Fruit fly (Drosophila melanogaster): ENCODE measurements around the gene shi.

Gene shi

dm6 chrX:15874437-15874836, 17.5 kb upstream of the shi start:
- TF ChIP-seq Vsx2 (GFP tag; optimal IDR thresholded peaks at IDR 0.05; ENCODE audit: partially characterized antibody): no peak
- TF ChIP-seq Myc (optimal IDR thresholded peaks at IDR 0.05): no peak
- TF ChIP-seq CrebA (GFP tag; optimal IDR thresholded peaks at IDR 0.05; ENCODE audit: borderline replicate concordance): no peak
- no peak for TF ChIP-seq Dif (GFP tag; optimal IDR thresholded peaks at IDR 0.05; ENCODE audit: partially characterized antibody)
- TF ChIP-seq lola (GFP tag; optimal IDR thresholded peaks at IDR 0.05): no peak
- TF ChIP-seq tai (GFP tag; optimal IDR thresholded peaks at IDR 0.05): no peak
- TF ChIP-seq ey (GFP tag; optimal IDR thresholded peaks at IDR 0.05): no peak

DNA sequence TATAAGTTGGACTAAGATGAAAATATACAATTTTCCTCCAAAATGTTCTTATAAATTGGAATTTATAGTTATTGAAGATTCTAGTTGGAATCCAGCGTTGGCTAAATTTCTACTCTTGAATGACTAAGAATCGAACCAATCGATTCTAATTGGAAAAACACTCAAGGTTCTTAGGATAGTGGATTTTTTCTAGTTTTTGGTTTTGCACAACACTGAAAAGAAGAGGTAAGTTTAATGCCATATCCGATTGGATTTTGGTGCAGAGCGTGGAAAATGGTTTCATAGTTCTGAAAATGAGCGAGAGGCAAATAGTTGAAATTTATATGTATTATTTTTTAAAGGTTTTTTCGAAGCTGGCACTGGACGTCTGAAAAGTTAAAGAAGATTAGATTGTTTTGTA, 16.3 kb upstream of the shi start:
- no peak for TF ChIP-seq Vsx2 (GFP tag; optimal IDR thresholded peaks at IDR 0.05; ENCODE audit: partially characterized antibody)
- no peak for TF ChIP-seq usp (GFP tag; optimal IDR thresholded peaks at IDR 0.05)
- no peak for TF ChIP-seq CG9705 (GFP tag; optimal IDR thresholded peaks at IDR 0.05)

dm6 chrX:15886411-15887246, 5.3 kb upstream of the shi start:
- TF ChIP-seq ey (GFP tag; optimal IDR thresholded peaks at IDR 0.05): no peak
- TF ChIP-seq Vsx2 (GFP tag; optimal IDR thresholded peaks at IDR 0.05; ENCODE audit: partially characterized antibody): no peak
- no peak for TF ChIP-seq CG9705 (GFP tag; optimal IDR thresholded peaks at IDR 0.05)
- TF ChIP-seq Myc (optimal IDR thresholded peaks at IDR 0.05): no peak
- TF ChIP-seq CG32264 (GFP tag; optimal IDR thresholded peaks at IDR 0.05): peak; percentile 38
- peak; percentile 21 for TF ChIP-seq br (GFP tag; optimal IDR thresholded peaks at IDR 0.05)
- TF ChIP-seq h (GFP tag; optimal IDR thresholded peaks at IDR 0.05): no peak
- no peak for TF ChIP-seq Abd-B (GFP tag; optimal IDR thresholded peaks at IDR 0.05)
- peak; percentile 67 for TF ChIP-seq sage (GFP tag; optimal IDR thresholded peaks at IDR 0.05)
- TF ChIP-seq psq (GFP tag; optimal IDR thresholded peaks at IDR 0.05): peak; percentile 100
- TF ChIP-seq Sp1 (GFP tag; optimal IDR thresholded peaks at IDR 0.05): peak; percentile 84
- TF ChIP-seq Rel (GFP tag; optimal IDR thresholded peaks at IDR 0.05): peak; percentile 35
- peak; percentile 38 for TF ChIP-seq Rel (tag; optimal IDR thresholded peaks at IDR 0.05)
- TF ChIP-seq fru (GFP tag; optimal IDR thresholded peaks at IDR 0.05): no peak
- no peak for TF ChIP-seq jim (GFP tag; optimal IDR thresholded peaks at IDR 0.05)
- TF ChIP-seq GATAd (GFP tag; optimal IDR thresholded peaks at IDR 0.05): no peak
- TF ChIP-seq CrebA (GFP tag; optimal IDR thresholded peaks at IDR 0.05; ENCODE audit: borderline replicate concordance): no peak
- TF ChIP-seq pan (optimal IDR thresholded peaks at IDR 0.05): no peak
- TF ChIP-seq woc (GFP tag; optimal IDR thresholded peaks at IDR 0.05): no peak

DNA sequence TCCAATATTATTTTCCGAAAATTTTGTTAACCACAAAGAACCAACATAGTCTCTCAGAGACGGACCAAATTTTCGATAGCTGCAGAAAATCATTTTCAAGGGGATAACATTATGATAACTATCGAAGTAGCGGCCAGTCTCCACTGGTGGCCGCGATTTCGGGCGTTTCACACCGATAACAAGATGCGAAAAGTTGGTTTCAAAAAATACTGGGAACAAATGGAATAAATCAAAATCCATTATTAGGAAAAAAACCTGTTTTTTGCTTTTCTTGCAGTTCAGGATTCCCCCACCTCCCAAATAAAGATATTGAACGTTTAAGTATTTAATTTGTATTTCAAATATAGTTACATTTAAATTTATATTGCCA, 4.7 kb upstream of the shi start, which contains the start of gene tay:
tay (minus strand) TSS at position 65 of the 370 bp plus-strand sequence.
- TF ChIP-seq Rel (GFP tag; optimal IDR thresholded peaks at IDR 0.05) (no peak), Rel (tag; optimal IDR thresholded peaks at IDR 0.05) (peak; percentile 44), Myc (optimal IDR thresholded peaks at IDR 0.05) (peak; percentile 18), br (GFP tag; optimal IDR thresholded peaks at IDR 0.05) (no peak), Hr83 (GFP tag; optimal IDR thresholded peaks at IDR 0.05; ENCODE audit: poor library complexity, severe bottlenecking) (peak; percentile 4), rgr (GFP tag; optimal IDR thresholded peaks at IDR 0.05) (peak; percentile 15)

dm6 chrX:15888763-15889162, 3.2 kb upstream of the shi start:
- TF ChIP-seq HLH106 (tag; optimal IDR thresholded peaks at IDR 0.05): no peak
- no peak for TF ChIP-seq foxo (GFP tag; optimal IDR thresholded peaks at IDR 0.05)
- TF ChIP-seq psq (GFP tag; optimal IDR thresholded peaks at IDR 0.05): no peak
- TF ChIP-seq Rel (GFP tag; optimal IDR thresholded peaks at IDR 0.05): no peak
- TF ChIP-seq Rel (tag; optimal IDR thresholded peaks at IDR 0.05): no peak
- TF ChIP-seq dmrt93B (GFP tag; optimal IDR thresholded peaks at IDR 0.05): no peak
- no peak for TF ChIP-seq CrebA (GFP tag; optimal IDR thresholded peaks at IDR 0.05; ENCODE audit: borderline replicate concordance)
- no peak for TF ChIP-seq Myc (optimal IDR thresholded peaks at IDR 0.05)
- TF ChIP-seq woc (GFP tag; optimal IDR thresholded peaks at IDR 0.05): no peak
- no peak for TF ChIP-seq rgr (GFP tag; optimal IDR thresholded peaks at IDR 0.05)
- no peak for TF ChIP-seq tai (GFP tag; optimal IDR thresholded peaks at IDR 0.05)
- no peak for TF ChIP-seq jim (GFP tag; optimal IDR thresholded peaks at IDR 0.05)
- TF ChIP-seq h (GFP tag; optimal IDR thresholded peaks at IDR 0.05): no peak
- TF ChIP-seq Hr78 (GFP tag; optimal IDR thresholded peaks at IDR 0.05): no peak
- TF ChIP-seq Hnf4 (GFP tag; optimal IDR thresholded peaks at IDR 0.05): no peak
- TF ChIP-seq fru (GFP tag; optimal IDR thresholded peaks at IDR 0.05): no peak
- TF ChIP-seq Jra (GFP tag; optimal IDR thresholded peaks at IDR 0.05): no peak
